Worm (Caenorhabditis elegans): ENCODE results near the gene nhr-59.

- no peak for TF ChIP-seq T26A8.4 (GFP tag; IDR thresholded peaks at IDR 0.05)
- no peak for TF ChIP-seq ztf-11 (tag; optimal IDR thresholded peaks at IDR 0.05)
- TF ChIP-seq mdl-1 (tag; optimal IDR thresholded peaks at IDR 0.05) = no peak
- TF ChIP-seq fkh-10 (GFP tag; optimal IDR thresholded peaks at IDR 0.05) = no peak
- no peak for TF ChIP-seq nhr-77 (tag; optimal IDR thresholded peaks at IDR 0.05)
- no peak for TF ChIP-seq egl-27 (tag; optimal IDR thresholded peaks at IDR 0.05)
- no peak for TF ChIP-seq F49E8.2 (tag; optimal IDR thresholded peaks at IDR 0.05; ENCODE audit: borderline replicate concordance)
- TF ChIP-seq snpc-4 (tag; optimal IDR thresholded peaks at IDR 0.05) = no peak
Observed at ce11 chrV:2233177-2233576, 44.9 kb downstream of the nhr-59 start, which contains the start of gene nhr-96.
